Fruit fly (Drosophila melanogaster): ENCODE data around the gene ex.

The ex gene

dm6 chr2L:430820-431628 lies at the start of gene ex (continued):
- TF ChIP-seq CoRest (tag; optimal IDR thresholded peaks at IDR 0.05): peak; percentile 41
- peak; percentile 13 for TF ChIP-seq NK7.1 (GFP tag; optimal IDR thresholded peaks at IDR 0.05)
- TF ChIP-seq CG9932 (GFP tag; IDR thresholded peaks at IDR 0.05): no peak
- no peak for TF ChIP-seq CG6689 (GFP tag; IDR thresholded peaks at IDR 0.05)
- TF ChIP-seq ewg (GFP tag; optimal IDR thresholded peaks at IDR 0.05): peak; percentile 37
- TF ChIP-seq Neu2 (GFP tag; optimal IDR thresholded peaks at IDR 0.05; ENCODE audit: borderline replicate concordance): no peak
- TF ChIP-seq E2f1 (GFP tag; IDR thresholded peaks at IDR 0.05): peak; percentile 19; the same call in 1 of the 2 replicates
- peak; percentile 58 for TF ChIP-seq CG6854 (GFP tag; optimal IDR thresholded peaks at IDR 0.05)
- TF ChIP-seq CG2129 (GFP tag; IDR thresholded peaks at IDR 0.05; ENCODE audit: partially characterized antibody): no peak
- TF ChIP-seq CG15514 (GFP tag; optimal IDR thresholded peaks at IDR 0.05): peak; percentile 57
- peak; percentile 69 for TF ChIP-seq unpg (GFP tag; optimal IDR thresholded peaks at IDR 0.05)
- TF ChIP-seq D19B (GFP tag; optimal IDR thresholded peaks at IDR 0.05): no peak
- TF ChIP-seq org-1 (GFP tag; optimal IDR thresholded peaks at IDR 0.05): peak; percentile 31
- peak; percentile 20 for TF ChIP-seq fd3F (GFP tag; optimal IDR thresholded peaks at IDR 0.05)
- TF ChIP-seq ttk (GFP tag; IDR thresholded peaks at IDR 0.05): no peak
- TF ChIP-seq h (optimal IDR thresholded peaks at IDR 0.05): no peak
- TF ChIP-seq cwo (GFP tag; optimal IDR thresholded peaks at IDR 0.05): peak; percentile 40
- TF ChIP-seq dmrt11E (tag; optimal IDR thresholded peaks at IDR 0.05): peak; percentile 41
- TF ChIP-seq salm (tag; optimal IDR thresholded peaks at IDR 0.05): peak; percentile 35
- peak; percentile 79 for TF ChIP-seq MTF-1 (GFP tag; optimal IDR thresholded peaks at IDR 0.05; ENCODE audit: borderline replicate concordance)
- peak; percentile 85 for TF ChIP-seq Hmr (GFP tag; optimal IDR thresholded peaks at IDR 0.05)
- no peak for TF ChIP-seq pum (GFP tag; optimal IDR thresholded peaks at IDR 0.05)
- TF ChIP-seq aop (GFP tag; IDR thresholded peaks at IDR 0.05): no peak
- TF ChIP-seq Doc3 (GFP tag; IDR thresholded peaks at IDR 0.05; ENCODE audit: partially characterized antibody): no peak
- peak; percentile 59 for TF ChIP-seq cg (GFP tag; optimal IDR thresholded peaks at IDR 0.05)
- TF ChIP-seq Aef1 (GFP tag; IDR thresholded peaks at IDR 0.05): 0 out of 3 replicates have a peak, but pooled peaks have one; percentile 33
- TF ChIP-seq H2.0 (GFP tag; IDR thresholded peaks at IDR 0.05): no peak
- no peak for TF ChIP-seq sima (GFP tag; optimal IDR thresholded peaks at IDR 0.05)
- TF ChIP-seq z (GFP tag; IDR thresholded peaks at IDR 0.05): 0 out of 3 replicates have a peak, but pooled peaks have one; percentile 45
- peak; percentile 29 for TF ChIP-seq CG10462 (GFP tag; optimal IDR thresholded peaks at IDR 0.05)
- TF ChIP-seq fu2 (GFP tag; optimal IDR thresholded peaks at IDR 0.05): no peak
- peak; percentile 24; the same call in 1 of the 2 replicates for TF ChIP-seq amos (GFP tag; IDR thresholded peaks at IDR 0.05; ENCODE audit: partially characterized antibody)
- no peak for TF ChIP-seq yki (optimal IDR thresholded peaks at IDR 0.05)
- TF ChIP-seq CG14710 (tag; optimal IDR thresholded peaks at IDR 0.05): peak; percentile 48
- TF ChIP-seq CG10959 (GFP tag; IDR thresholded peaks at IDR 0.05): no peak
- no peak for TF ChIP-seq CG1647 (GFP tag; optimal IDR thresholded peaks at IDR 0.05)
- no peak; the same call in 2 of the 3 replicates for TF ChIP-seq CG11456 (GFP tag; IDR thresholded peaks at IDR 0.05)
- TF ChIP-seq grn (GFP tag; optimal IDR thresholded peaks at IDR 0.05): peak; percentile 33
- TF ChIP-seq caup (GFP tag; optimal IDR thresholded peaks at IDR 0.05; ENCODE audit: severe bottlenecking): peak; percentile 75
- TF ChIP-seq Scr (GFP tag; IDR thresholded peaks at IDR 0.05; ENCODE audit: partially characterized antibody): no peak
- TF ChIP-seq Dfd (GFP tag; optimal IDR thresholded peaks at IDR 0.05): no peak
- TF ChIP-seq Mes4 (GFP tag; optimal IDR thresholded peaks at IDR 0.05): peak; percentile 31
- peak; percentile 85 for TF ChIP-seq CG6813 (GFP tag; optimal IDR thresholded peaks at IDR 0.05)
- peak; percentile 21 for TF ChIP-seq sqz (GFP tag; optimal IDR thresholded peaks at IDR 0.05)
- no peak for TF ChIP-seq Mrtf (GFP tag; IDR thresholded peaks at IDR 0.05)
- TF ChIP-seq her (GFP tag; optimal IDR thresholded peaks at IDR 0.05): peak; percentile 47
- TF ChIP-seq tap (tag; optimal IDR thresholded peaks at IDR 0.05): peak; percentile 66
- peak; percentile 59; the same call in 1 of the 3 replicates for TF ChIP-seq CG11695 (GFP tag; IDR thresholded peaks at IDR 0.05)
- TF ChIP-seq ci (GFP tag; IDR thresholded peaks at IDR 0.05): peak; percentile 88
